Worm (Caenorhabditis elegans) whole organism, L1 larva: ENCODE data around the gene scrm-5.

Source experiments
- C16A3.4 ChIP-seq: fragments of 150-350 bp; optimal IDR thresholded peaks from 2 replicates; lab custom pipeline; 2014; ENCODE audit warnings: missing biosample characterization, missing genetic modification characterization
- C34B4.2 ChIP-seq: sonication (generic microtip); optimal IDR thresholded peaks from 2 replicates; lab custom pipeline; 2017; ENCODE audit warnings: mild to moderate bottlenecking, missing genetic modification characterization, missing compliant biosample characterization
- F16B12.6 ChIP-seq: fragments of 150-350 bp; optimal IDR thresholded peaks from 2 replicates; lab custom pipeline; 2014; ENCODE audit warnings: missing biosample characterization, missing genetic modification characterization
- Y116A8C.19 ChIP-seq: sonication (generic microtip); optimal IDR thresholded peaks from 2 replicates; lab custom pipeline; 2016; ENCODE audit warnings: missing compliant biosample characterization, missing genetic modification characterization, borderline replicate concordance
- aly-2 ChIP-seq: fragments of 150-350 bp; optimal IDR thresholded peaks from 2 replicates; lab custom pipeline; 2014; ENCODE audit warnings: missing biosample characterization, missing genetic modification characterization
- ceh-8 ChIP-seq: fragments of 200-800 bp; sonication (Bioruptor generic); optimal IDR thresholded peaks from 2 replicates; lab custom pipeline; 2018; ENCODE audit warnings: mild to moderate bottlenecking, missing genetic modification characterization, moderate library complexity, missing compliant biosample characterization
- ceh-90 ChIP-seq: sonication (generic microtip); optimal IDR thresholded peaks from 2 replicates; lab custom pipeline; 2016; ENCODE audit warnings: missing genetic modification characterization, missing compliant biosample characterization
- dpl-1 ChIP-seq, 3 experiments: fragments of 150-350 bp in 2 of 3; sonication (generic microtip) in 1 of 3; optimal IDR thresholded peaks; 2 replicates each; lab custom pipeline; 2014 to 2017; ENCODE audit warnings: missing biosample characterization in 3 of 3, missing genetic modification characterization in 3 of 3, missing genetic modification reagents in 3 of 3
- dsc-1 ChIP-seq: sonication (generic microtip); optimal IDR thresholded peaks from 2 replicates; lab custom pipeline; 2016; ENCODE audit warnings: mild to moderate bottlenecking, missing genetic modification characterization, missing compliant biosample characterization
- efl-1 ChIP-seq, 4 experiments: fragments of 150-350 bp; optimal IDR thresholded peaks in 3 of 4; peaks in 1 of 4; 1 replicate in 1 of 4; 2 replicates in 3 of 4; lab custom pipeline; 2014; ENCODE audit warnings: missing biosample characterization in 2 of 4, missing genetic modification characterization in 2 of 4, missing genetic modification reagents in 2 of 4
- elt-2 ChIP-seq: sonication (generic microtip); optimal IDR thresholded peaks from 2 replicates; lab custom pipeline; 2016; ENCODE audit warnings: missing genetic modification characterization, mild to moderate bottlenecking, inconsistent platforms, missing compliant biosample characterization, missing genetic modification reagents
- elt-3 ChIP-seq, 6 experiments: fragments of 150-350 bp in 1 of 6; sonication (generic microtip); optimal IDR thresholded peaks; 2 replicates each; lab custom pipeline; 2017 to 2018; ENCODE audit warnings: missing biosample characterization in 6 of 6, missing genetic modification characterization in 6 of 6, inconsistent platforms in 1 of 6
- hlh-4 ChIP-seq: sonication (generic microtip); optimal IDR thresholded peaks from 2 replicates; lab custom pipeline; 2016; ENCODE audit warnings: mild to moderate bottlenecking, missing genetic modification characterization, missing compliant biosample characterization
- lin-13 ChIP-seq: fragments of 150-350 bp; optimal IDR thresholded peaks from 2 replicates; lab custom pipeline; 2014; ENCODE audit warnings: missing biosample characterization, missing genetic modification reagents, missing genetic modification characterization
- lin-35 ChIP-seq, 2 experiments: fragments of 150-350 bp; optimal IDR thresholded peaks; 2 replicates each; lab custom pipeline; 2014; ENCODE audit warnings: missing biosample characterization in 2 of 2, missing genetic modification characterization in 2 of 2, missing genetic modification reagents in 2 of 2
- mdl-1 ChIP-seq, 2 experiments: fragments of 150-350 bp; optimal IDR thresholded peaks; 2 replicates each; lab custom pipeline; 2014 to 2017; ENCODE audit warnings: missing biosample characterization in 2 of 2, missing genetic modification characterization in 2 of 2, inconsistent platforms in 1 of 2
- mep-1 ChIP-seq: fragments of 150-350 bp; optimal IDR thresholded peaks from 2 replicates; lab custom pipeline; 2014; ENCODE audit warnings: missing biosample characterization, missing genetic modification characterization
- nhr-237 ChIP-seq: fragments of 150-350 bp; optimal IDR thresholded peaks from 2 replicates; lab custom pipeline; 2014; ENCODE audit warnings: missing biosample characterization, missing genetic modification characterization
- nhr-47 ChIP-seq: sonication (generic microtip); optimal IDR thresholded peaks from 2 replicates; lab custom pipeline; 2016; ENCODE audit warnings: mild to moderate bottlenecking, missing genetic modification characterization, moderate library complexity, missing compliant biosample characterization
- nhr-77 ChIP-seq: fragments of 150-350 bp; optimal IDR thresholded peaks from 2 replicates; lab custom pipeline; 2014; ENCODE audit warnings: missing biosample characterization, missing genetic modification characterization
- pag-3 ChIP-seq: sonication (generic microtip); optimal IDR thresholded peaks from 2 replicates; lab custom pipeline; 2017; ENCODE audit warnings: missing genetic modification characterization, mild to moderate bottlenecking, missing compliant biosample characterization, antibody characterized with exemption, borderline replicate concordance; ENCODE audit not compliant: insufficient read depth
- skn-1 ChIP-seq: fragments of 150-350 bp; optimal IDR thresholded peaks from 2 replicates; lab custom pipeline; 2014; ENCODE audit warnings: missing biosample characterization, missing genetic modification characterization
- sox-4 ChIP-seq: sonication (generic microtip); optimal IDR thresholded peaks from 2 replicates; lab custom pipeline; 2016; ENCODE audit warnings: missing genetic modification characterization, missing compliant biosample characterization
- swsn-7 ChIP-seq: sonication (generic microtip); optimal IDR thresholded peaks from 2 replicates; lab custom pipeline; 2016; ENCODE audit warnings: missing genetic modification characterization, missing compliant biosample characterization
- unc-86 ChIP-seq: sonication (generic microtip); optimal IDR thresholded peaks from 2 replicates; lab custom pipeline; 2016; ENCODE audit warnings: missing genetic modification characterization, missing compliant biosample characterization
- xbp-1 ChIP-seq: sonication (generic microtip); optimal IDR thresholded peaks from 2 replicates; lab custom pipeline; 2016; ENCODE audit warnings: missing genetic modification characterization, missing compliant biosample characterization

scrm-5 gene

DNA sequence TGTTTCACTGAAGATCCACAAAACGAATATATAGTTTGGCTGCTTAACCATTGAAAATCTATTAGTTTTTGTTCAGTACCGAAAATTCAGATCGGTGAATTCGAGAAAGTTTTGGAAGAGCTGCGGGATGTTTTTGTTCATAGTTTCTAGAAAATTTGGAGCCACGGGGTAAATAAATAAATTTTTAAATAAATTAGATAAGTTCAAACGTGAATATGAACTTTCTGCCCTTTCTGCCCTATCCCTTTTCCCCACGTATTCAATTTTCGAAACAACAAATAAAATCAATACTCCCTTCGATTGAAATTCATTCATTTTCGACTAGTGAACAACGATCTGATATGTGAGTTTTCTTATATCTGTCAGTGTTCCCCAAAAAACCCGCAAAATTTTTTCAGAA is at the start of gene scrm-5:
TSS of gene scrm-5 (plus strand) at position 301 of the 400 bp plus-strand sequence.
- TF ChIP-seq lin-35 (GFP tag; optimal IDR thresholded peaks at IDR 0.05; lab: Kevin White, UChicago) (no peak), efl-1 (optimal IDR thresholded peaks at IDR 0.05; lab: Kevin White, UChicago) (no peak), efl-1 (GFP tag; optimal IDR thresholded peaks at IDR 0.05 in 1 of 2; lab: Kevin White, UChicago) (no peak), ceh-90 (tag; lab: Kevin White, UChicago) (no peak), unc-86 (tag; lab: Kevin White, UChicago) (no peak), pag-3 (no peak), nhr-77 (tag; lab: Kevin White, UChicago) (no peak), mdl-1 (tag; optimal IDR thresholded peaks at IDR 0.05; lab: Kevin White, UChicago) (no peak), xbp-1 (tag; lab: Kevin White, UChicago) (no peak), hlh-4 (tag; lab: Kevin White, UChicago) (no peak), elt-3 (tag; optimal IDR thresholded peaks at IDR 0.05; lab: Kevin White, UChicago) (no peak), nhr-47 (tag; lab: Kevin White, UChicago) (no peak), dpl-1 (GFP tag; optimal IDR thresholded peaks at IDR 0.05; lab: Kevin White, UChicago) (no peak), C16A3.4 (no peak)

DNA sequence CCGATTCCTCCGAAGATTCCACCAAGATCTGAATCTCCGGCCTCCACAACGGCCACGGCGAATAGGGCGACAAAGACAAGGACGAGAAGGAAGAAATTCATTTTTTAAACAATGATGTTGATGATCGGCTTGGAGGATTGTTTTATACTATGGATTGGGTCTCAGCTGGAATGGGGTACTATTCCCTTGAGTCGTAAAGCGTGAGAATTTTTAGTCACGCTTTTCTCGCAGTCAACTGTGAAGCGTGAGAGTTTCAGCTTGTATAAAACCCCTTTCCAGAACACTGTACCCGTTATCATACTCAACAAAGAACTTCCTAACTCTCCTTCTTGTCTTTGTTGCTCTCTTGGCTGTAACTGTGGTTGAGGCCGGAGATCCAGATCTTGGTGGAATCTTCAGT is 47.7 kb upstream of the scrm-5 start, which contains the start of gene F49F1.15:
TSS of gene F49F1.15 (minus strand) at position 101 of the 400 bp plus-strand sequence.
- TF ChIP-seq dsc-1 (tag; lab: Kevin White, UChicago) (no peak), nhr-47 (tag; lab: Kevin White, UChicago) (no peak), nhr-77 (tag; lab: Kevin White, UChicago) (no peak), sox-4 (tag; lab: Kevin White, UChicago) (no peak), nhr-237 (tag; lab: Kevin White, UChicago) (no peak), swsn-7 (no peak)

DNA sequence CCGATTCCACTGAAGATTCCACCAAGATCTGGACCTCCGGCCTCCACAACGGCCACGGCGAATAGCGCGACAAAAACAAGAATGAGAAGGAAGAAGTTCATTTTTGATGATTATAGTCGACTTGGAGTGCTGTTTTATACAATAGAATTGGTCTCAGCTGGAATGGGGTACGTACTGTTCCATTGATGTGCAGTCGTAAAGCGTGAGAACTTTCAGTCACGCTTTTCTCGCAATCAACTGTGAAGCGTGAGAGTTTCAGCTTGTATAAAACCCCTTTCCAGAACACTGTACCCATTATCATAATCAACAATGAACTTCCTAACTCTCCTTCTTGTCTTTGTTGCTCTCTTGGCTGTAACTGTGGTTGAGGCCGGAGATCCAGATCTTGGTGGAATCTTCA is 46.6 kb upstream of the scrm-5 start, which contains the start of the genes F49F1.4 and F49F1.2:
TSS of gene F49F1.4 (minus strand) at position 101 of the 400 bp plus-strand sequence.
TSS of gene F49F1.2 (plus strand) at position 310 of the 400 bp plus-strand sequence.
- TF ChIP-seq mep-1 (no peak), Y116A8C.19 (tag; lab: Kevin White, UChicago) (no peak), aly-2 (tag; lab: Kevin White, UChicago) (no peak), unc-86 (tag; lab: Kevin White, UChicago) (no peak), lin-13 (GFP tag; lab: Kevin White, UChicago) (no peak), skn-1 (tag; lab: Kevin White, UChicago) (no peak)
- TF ChIP-seq, all 84 proteins: peak for 0

- TF ChIP-seq ceh-8 (GFP tag; lab: Kevin White, UChicago) (no peak), elt-2 (tag; lab: Kevin White, UChicago) (peak; percentile 38), Y116A8C.19 (tag; lab: Kevin White, UChicago) (no peak)
Observed at ce11 chrIV:4117432-4117831, 44.8 kb upstream of the scrm-5 start, which contains the start of gene drd-50. Gene drd-50 (plus strand): TSS chrIV:4117732.

DNA sequence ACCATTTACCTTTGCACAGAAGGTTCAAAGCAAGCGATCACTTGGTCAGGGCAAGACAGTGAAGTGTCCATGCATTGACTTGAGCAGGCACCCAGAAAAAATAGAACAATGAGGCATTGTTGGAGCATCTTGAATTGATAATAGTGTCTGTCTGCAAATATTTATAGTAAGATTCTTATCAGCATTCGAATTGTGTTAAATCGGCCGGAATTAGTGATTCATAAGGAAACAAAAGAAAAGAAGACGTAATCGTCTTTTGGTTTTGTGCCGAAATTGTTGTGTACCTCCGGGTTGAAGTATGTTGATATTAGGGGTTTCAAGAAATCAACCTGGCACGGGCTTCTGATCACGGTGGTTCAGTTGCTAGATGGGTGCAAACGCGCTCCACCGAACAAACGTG is 42.0 kb upstream of the scrm-5 start, which contains the start of gene F49F1.5:
TSS of gene F49F1.5 (minus strand) at position 153 of the 400 bp plus-strand sequence.
- TF ChIP-seq elt-2 (tag; lab: Kevin White, UChicago): peak; percentile 69
- TF ChIP-seq unc-86 (tag; lab: Kevin White, UChicago): no peak
- TF ChIP-seq, all 84 proteins: peak for 1

DNA sequence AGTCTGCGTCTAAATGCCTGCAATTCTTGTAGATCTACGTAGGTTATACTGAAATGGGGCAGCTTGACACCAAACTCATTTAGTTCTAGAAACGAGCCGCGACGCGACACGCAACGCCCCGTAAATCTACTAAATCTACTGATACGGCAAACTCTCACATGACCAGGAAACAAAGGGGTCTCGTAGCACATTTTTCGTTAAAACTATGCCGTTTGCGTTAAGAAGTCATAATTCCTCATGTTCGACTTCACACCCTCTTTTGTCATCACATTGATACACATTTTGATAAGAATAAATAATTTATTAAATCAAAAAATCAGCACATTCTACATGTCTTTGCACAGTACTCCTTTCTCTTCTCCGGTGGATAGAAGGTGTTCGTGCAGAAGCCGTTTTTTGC is 41.2 kb upstream of the scrm-5 start:
- no peak for TF ChIP-seq F16B12.6 (tag; lab: Kevin White, UChicago)
- TF ChIP-seq elt-2 (tag; lab: Kevin White, UChicago): peak; percentile 79
- TF ChIP-seq, all 84 proteins: peak for 1

- no peak for TF ChIP-seq C34B4.2 (tag; lab: Kevin White, UChicago)
- no peak for TF ChIP-seq efl-1 (optimal IDR thresholded peaks at IDR 0.05; lab: Kevin White, UChicago)
- TF ChIP-seq efl-1 (GFP tag; optimal IDR thresholded peaks at IDR 0.05 in 1 of 2; lab: Kevin White, UChicago): peak in 1 of 2 experiments; percentile 37
- TF ChIP-seq elt-2 (tag; lab: Kevin White, UChicago): peak; percentile 59
- TF ChIP-seq, all 84 proteins: peak for 2
Observed at ce11 chrIV:4123083-4123482, 39.1 kb upstream of the scrm-5 start, which contains the start of gene mul-1. Gene mul-1 (minus strand): TSS chrIV:4123166.
